Fruit fly (Drosophila melanogaster) whole organism: Measurements from ENCODE around the gene CG1824.

Experiments used
- CG8478 ChIP-seq: fragments of >200 bp; optimal IDR thresholded peaks from 2 replicates; lab custom pipeline; 2018; ENCODE audit warnings: inconsistent platforms
- pan ChIP-seq: fragments of >200 bp; optimal IDR thresholded peaks from 2 replicates; lab custom pipeline; 2017
- psq ChIP-seq: fragments of >200 bp; optimal IDR thresholded peaks from 2 replicates; lab custom pipeline; 2017
- usp ChIP-seq: fragments of >200 bp; optimal IDR thresholded peaks from 2 replicates; lab custom pipeline; 2017; ENCODE audit warnings: missing biosample characterization, missing genetic modification characterization, mixed read lengths

DNA sequence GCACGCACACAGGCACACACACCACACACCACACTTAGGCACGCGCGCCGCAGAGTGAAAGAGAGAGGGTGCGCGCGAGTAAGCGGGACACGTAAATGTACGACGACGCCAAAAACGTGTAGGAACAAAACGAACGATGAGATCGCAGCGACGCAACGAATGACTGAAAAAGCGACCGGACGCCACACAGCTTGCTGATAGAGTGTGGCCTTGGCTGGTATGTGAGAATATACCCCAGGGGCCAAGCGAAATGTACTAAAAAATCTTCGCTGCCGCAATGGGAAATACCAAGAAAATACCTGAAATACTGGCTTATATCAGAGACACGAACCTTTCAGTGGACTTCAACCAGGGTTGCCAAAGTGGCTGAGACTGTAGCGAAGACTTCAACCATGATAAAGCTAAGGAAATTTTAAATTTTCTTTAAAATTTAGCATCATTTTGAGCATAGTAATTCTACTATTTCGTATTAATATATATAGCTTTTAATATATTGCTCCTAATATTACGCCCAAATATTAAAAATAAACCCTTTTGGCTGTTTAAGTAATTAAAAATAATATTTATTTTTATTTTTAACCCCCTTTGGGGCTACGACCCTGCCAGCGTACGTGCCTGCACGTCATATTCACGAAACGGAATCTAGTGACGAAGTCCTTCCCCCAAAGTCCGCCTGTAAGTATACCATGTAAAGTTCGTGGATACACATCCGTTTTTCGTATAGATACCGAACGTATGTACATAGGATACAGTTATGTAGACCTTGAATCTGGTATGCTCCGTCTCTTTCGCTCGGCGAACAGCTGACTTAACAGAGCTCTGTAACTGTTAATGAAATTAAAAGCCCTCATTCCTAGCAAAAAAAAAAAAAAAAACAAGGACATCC is 12.2 kb downstream of the CG1824 start, which contains the start of gene Pits:
- TF ChIP-seq pan (lab: Kevin White, UChicago) (no peak), CG8478 (no peak), usp (GFP tag; lab: Kevin White, UChicago) (no peak), psq (lab: Kevin White, UChicago) (no peak)
